Worm (Caenorhabditis elegans): ENCODE measurements around the gene prdx-2.
"Not testable (repeated sequence)": the region's sequence is repeated elsewhere in the genome, so short reads cannot be mapped to it uniquely, and the experiment has no call there.

prdx-2 gene

ce11 chrII:5346350-5346749 lies 31.6 kb upstream of the prdx-2 start:
- TF ChIP-seq nhr-237 (tag; optimal IDR thresholded peaks at IDR 0.05), result peak; percentile 17
- peak; percentile 44 for TF ChIP-seq lin-13 (tag; optimal IDR thresholded peaks at IDR 0.05)
- TF ChIP-seq mep-1 (tag; optimal IDR thresholded peaks at IDR 0.05), result peak; percentile 53
- TF ChIP-seq unc-120 (tag; optimal IDR thresholded peaks at IDR 0.05; ENCODE audit: poor library complexity, severe bottlenecking), result peak; percentile 21
- TF ChIP-seq hlh-1 (tag; optimal IDR thresholded peaks at IDR 0.05), result peak; percentile 33
- peak; percentile 29 for TF ChIP-seq lsy-2 (tag; optimal IDR thresholded peaks at IDR 0.05)
- peak; percentile 50 for TF ChIP-seq pha-4 (tag; optimal IDR thresholded peaks at IDR 0.05)
- TF ChIP-seq ces-1 (GFP tag; optimal IDR thresholded peaks at IDR 0.05), result peak; percentile 73

ce11 chrII:5350357-5350756 lies 27.6 kb upstream of the prdx-2 start, which contains the start of gene F09E5.8:
F09E5.8 (plus strand) TSS chrII:5350669.
- not testable (repeated sequence) for TF ChIP-seq nhr-76, ztf-11, nhr-28 (tag; optimal IDR thresholded peaks at IDR 0.05)

- TF ChIP-seq zip-8 (tag; optimal IDR thresholded peaks at IDR 0.05), result no peak
- TF ChIP-seq tbx-8 (GFP tag; optimal IDR thresholded peaks at IDR 0.05), result no peak
- TF ChIP-seq flh-1 (GFP tag; optimal IDR thresholded peaks at IDR 0.05), result no peak
- no peak for TF ChIP-seq snpc-4 (tag; optimal IDR thresholded peaks at IDR 0.05)
- TF ChIP-seq bed-3 (GFP tag; optimal IDR thresholded peaks at IDR 0.05), result no peak
- TF ChIP-seq hlh-1 (tag; optimal IDR thresholded peaks at IDR 0.05), result no peak
- TF ChIP-seq lsy-2 (tag; optimal IDR thresholded peaks at IDR 0.05), result no peak
- no peak for TF ChIP-seq ham-2 (GFP tag; optimal IDR thresholded peaks at IDR 0.05)
- TF ChIP-seq pha-4 (tag; optimal IDR thresholded peaks at IDR 0.05), result no peak
- TF ChIP-seq mep-1 (tag; optimal IDR thresholded peaks at IDR 0.05), result no peak
- no peak for TF ChIP-seq lin-13 (tag; optimal IDR thresholded peaks at IDR 0.05)
These were observed 26.2 kb upstream of the prdx-2 start, which contains the start of gene F09E5.7 for ce11 chrII:5351799-5352198. F09E5.7 (plus strand) TSS chrII:5352099.

ce11 chrII:5353642-5354041 lies 24.4 kb upstream of the prdx-2 start:
- TF ChIP-seq nhr-12 (tag; optimal IDR thresholded peaks at IDR 0.05), result no peak
- no peak for TF ChIP-seq unc-120 (tag; optimal IDR thresholded peaks at IDR 0.05; ENCODE audit: poor library complexity, severe bottlenecking)
- no peak for TF ChIP-seq nhr-28 (tag; optimal IDR thresholded peaks at IDR 0.05)
- no peak for TF ChIP-seq M03D4.4 (tag; optimal IDR thresholded peaks at IDR 0.05)
- TF ChIP-seq tbx-8 (GFP tag; optimal IDR thresholded peaks at IDR 0.05), result no peak
- no peak for TF ChIP-seq nhr-2 (tag; optimal IDR thresholded peaks at IDR 0.05)
- TF ChIP-seq nhr-76 (tag; optimal IDR thresholded peaks at IDR 0.05), result no peak
- no peak for TF ChIP-seq mls-2 (tag; optimal IDR thresholded peaks at IDR 0.05)
- TF ChIP-seq cnd-1 (tag; optimal IDR thresholded peaks at IDR 0.05), result no peak
- no peak for TF ChIP-seq snpc-4 (tag; optimal IDR thresholded peaks at IDR 0.05)
- no peak for TF ChIP-seq elt-3 (tag; optimal IDR thresholded peaks at IDR 0.05)

- TF ChIP-seq elt-1 (tag; optimal IDR thresholded peaks at IDR 0.05; ENCODE audit: borderline replicate concordance, insufficient read depth), result no peak
- TF ChIP-seq nhr-237 (tag; optimal IDR thresholded peaks at IDR 0.05), result no peak
- TF ChIP-seq lin-32 (GFP tag; optimal IDR thresholded peaks at IDR 0.05), result no peak
- no peak for TF ChIP-seq mab-5 (tag; optimal IDR thresholded peaks at IDR 0.05)
- TF ChIP-seq nhr-2 (tag; optimal IDR thresholded peaks at IDR 0.05), result no peak
- TF ChIP-seq sptf-1 (tag; optimal IDR thresholded peaks at IDR 0.05), result no peak
- TF ChIP-seq zip-8 (tag; optimal IDR thresholded peaks at IDR 0.05), result no peak
- TF ChIP-seq unc-39 (tag; optimal IDR thresholded peaks at IDR 0.05), result no peak
- TF ChIP-seq ztf-11 (tag; optimal IDR thresholded peaks at IDR 0.05), result no peak
- TF ChIP-seq bed-3 (GFP tag; optimal IDR thresholded peaks at IDR 0.05), result no peak
These were observed 22.6 kb upstream of the prdx-2 start, which contains the start of gene srg-69 for ce11 chrII:5355384-5355783. srg-69 (plus strand) TSS chrII:5355684.

- TF ChIP-seq lsy-2 (tag; optimal IDR thresholded peaks at IDR 0.05) (peak; percentile 52), mep-1 (tag; optimal IDR thresholded peaks at IDR 0.05) (peak; percentile 67), sem-2 (GFP tag; optimal IDR thresholded peaks at IDR 0.05) (no peak), ztf-11 (tag; optimal IDR thresholded peaks at IDR 0.05) (peak; percentile 2), lin-32 (GFP tag; optimal IDR thresholded peaks at IDR 0.05) (no peak), ceh-83 (GFP tag; optimal IDR thresholded peaks at IDR 0.05) (peak; percentile 43), pha-4 (tag; optimal IDR thresholded peaks at IDR 0.05) (peak; percentile 5), ceh-43 (GFP tag; optimal IDR thresholded peaks at IDR 0.05) (peak; percentile 4), M03D4.4 (tag; optimal IDR thresholded peaks at IDR 0.05) (peak; percentile 3), lin-13 (tag; optimal IDR thresholded peaks at IDR 0.05) (peak; percentile 46), mls-2 (tag; optimal IDR thresholded peaks at IDR 0.05) (peak; percentile 56), snpc-4 (tag; optimal IDR thresholded peaks at IDR 0.05) (no peak), flh-1 (GFP tag; optimal IDR thresholded peaks at IDR 0.05) (no peak), tbx-8 (GFP tag; optimal IDR thresholded peaks at IDR 0.05) (no peak), elt-3 (tag; optimal IDR thresholded peaks at IDR 0.05) (no peak), bed-3 (GFP tag; optimal IDR thresholded peaks at IDR 0.05) (no peak), cnd-1 (tag; optimal IDR thresholded peaks at IDR 0.05) (peak; percentile 60), drap-1 (GFP tag; optimal IDR thresholded peaks at IDR 0.05) (peak; percentile 57), unc-39 (tag; optimal IDR thresholded peaks at IDR 0.05) (no peak), mab-5 (tag; optimal IDR thresholded peaks at IDR 0.05) (no peak), nhr-28 (tag; optimal IDR thresholded peaks at IDR 0.05) (no peak), unc-62 (GFP tag; optimal IDR thresholded peaks at IDR 0.05) (no peak), elt-1 (tag; optimal IDR thresholded peaks at IDR 0.05; ENCODE audit: borderline replicate concordance, insufficient read depth) (no peak), nhr-76 (tag; optimal IDR thresholded peaks at IDR 0.05) (no peak), zip-8 (tag; optimal IDR thresholded peaks at IDR 0.05) (no peak), unc-120 (tag; optimal IDR thresholded peaks at IDR 0.05; ENCODE audit: poor library complexity, severe bottlenecking) (peak; percentile 2), ham-2 (GFP tag; optimal IDR thresholded peaks at IDR 0.05) (peak; percentile 1), hlh-1 (tag; optimal IDR thresholded peaks at IDR 0.05) (peak; percentile 4), nhr-2 (tag; optimal IDR thresholded peaks at IDR 0.05) (no peak), ceh-39 (tag; optimal IDR thresholded peaks at IDR 0.05) (no peak)
These were observed 19.8 kb upstream of the prdx-2 start, which contains the start of the genes F09E5.11 and bmy-1 for ce11 chrII:5358137-5358745. F09E5.11 (minus strand) TSS chrII:5358187. bmy-1 (plus strand) TSS chrII:5358695.
